Worm (Caenorhabditis elegans) whole organism, dauer: ENCODE measurements around the gene gcn-1.

Source experiments
- unc-62 ChIP-seq: sonication (generic microtip); optimal IDR thresholded peaks from 2 replicates; lab custom pipeline; 2017; ENCODE audit warnings: missing biosample characterization, missing genetic modification reagents, missing genetic modification characterization

Gene gcn-1

ce11 chrIII:2240471-2240870, 88.7 kb downstream of the gcn-1 start, which contains the start of gene srz-56:
TSS of gene srz-56 (plus strand) at chrIII:2240771.
- no peak for TF ChIP-seq unc-62 (GFP tag; lab: Kevin White, UChicago)

- no peak for TF ChIP-seq unc-62 (GFP tag; lab: Kevin White, UChicago)
These were observed 91.9 kb downstream of the gcn-1 start for ce11 chrIII:2243617-2244016.

- no peak for TF ChIP-seq unc-62 (GFP tag; lab: Kevin White, UChicago)
These were observed 94.0 kb downstream of the gcn-1 start, which contains the start of gene srd-67 for ce11 chrIII:2245727-2246126. TSS of gene srd-67 (minus strand) at chrIII:2245827.
